Fruit fly (Drosophila melanogaster) whole organism, embryonic: Measurements from ENCODE around the gene CG10348.

Source experiments
- Atf3 ChIP-seq: fragments of 200-800 bp; sonication (Bioruptor generic); optimal IDR thresholded peaks from 3 replicates; lab custom pipeline; 2016; ENCODE audit warnings: missing biosample characterization, missing genetic modification characterization
- BEAF-32 ChIP-seq: fragments of 200-800 bp; sonication (Bioruptor generic); optimal IDR thresholded peaks from 3 replicates; lab custom pipeline; 2017; ENCODE audit warnings: missing biosample characterization, missing genetic modification characterization, mild to moderate bottlenecking, moderate library complexity, missing genetic modification reagents
- CG11696 ChIP-seq: fragments of 200-800 bp; sonication (Bioruptor generic); IDR thresholded peaks from 2 replicates; pipeline ENCODE4 v1.3.6; 2022; ENCODE audit warnings: missing biosample characterization, missing genetic modification characterization
- CG12236 ChIP-seq: fragments of 200-800 bp; sonication (Bioruptor generic); optimal IDR thresholded peaks from 2 replicates; lab custom pipeline; 2016; ENCODE audit warnings: missing biosample characterization, missing genetic modification characterization
- CG12391 ChIP-seq: fragments of 200-800 bp; sonication (Bioruptor generic); optimal IDR thresholded peaks from 3 replicates; lab custom pipeline; 2018; ENCODE audit warnings: missing biosample characterization, mild to moderate bottlenecking, missing genetic modification characterization, moderate library complexity
- CG12659 ChIP-seq: fragments of 200-800 bp; sonication (Bioruptor generic); optimal IDR thresholded peaks from 3 replicates; lab custom pipeline; 2017; ENCODE audit warnings: mild to moderate bottlenecking, missing biosample characterization, missing genetic modification reagents, missing genetic modification characterization
- CG12942 ChIP-seq: fragments of 200-800 bp; sonication (Bioruptor generic); optimal IDR thresholded peaks from 3 replicates; lab custom pipeline; 2016; ENCODE audit warnings: missing biosample characterization, missing genetic modification characterization
- CG13296 ChIP-seq: fragments of 200-800 bp; sonication (Bioruptor generic); optimal IDR thresholded peaks from 3 replicates; lab custom pipeline; 2018; ENCODE audit warnings: missing biosample characterization, mild to moderate bottlenecking, missing genetic modification characterization
- CG14014 ChIP-seq: fragments of 200-800 bp; sonication (Bioruptor generic); IDR thresholded peaks from 2 replicates; pipeline ENCODE4 v1.3.6; 2022; ENCODE audit warnings: missing biosample characterization, missing genetic modification characterization
- CG1602 ChIP-seq: fragments of 200-800 bp; sonication (Bioruptor generic); optimal IDR thresholded peaks from 3 replicates; lab custom pipeline; 2016; ENCODE audit warnings: missing biosample characterization, missing genetic modification characterization
- CG17385 ChIP-seq: fragments of 200-800 bp; sonication (Bioruptor generic); optimal IDR thresholded peaks from 3 replicates; lab custom pipeline; 2018; ENCODE audit warnings: missing biosample characterization, mild to moderate bottlenecking, missing genetic modification characterization
- CG17802 ChIP-seq: fragments of 200-800 bp; sonication (Bioruptor generic); optimal IDR thresholded peaks from 2 replicates; lab custom pipeline; 2018; ENCODE audit warnings: missing biosample characterization, mild to moderate bottlenecking, missing genetic modification characterization, moderate library complexity
- CG1792 ChIP-seq: fragments of 200-800 bp; sonication (Bioruptor generic); optimal IDR thresholded peaks from 2 replicates; lab custom pipeline; 2016; ENCODE audit warnings: missing biosample characterization, missing genetic modification characterization
- CG2678 ChIP-seq: fragments of 200-800 bp; sonication (Bioruptor generic); optimal IDR thresholded peaks from 3 replicates; lab custom pipeline; 2019; ENCODE audit warnings: missing biosample characterization, mild to moderate bottlenecking, missing genetic modification characterization, moderate library complexity
- CG2889 ChIP-seq: fragments of 200-800 bp; sonication (Bioruptor generic); IDR thresholded peaks from 3 replicates; pipeline ENCODE4 v1.3.6; 2022; ENCODE audit warnings: missing biosample characterization, missing genetic modification characterization
- CG3281 ChIP-seq: fragments of 200-800 bp; sonication (Bioruptor generic); optimal IDR thresholded peaks from 3 replicates; lab custom pipeline; 2017; ENCODE audit warnings: missing biosample characterization, mild to moderate bottlenecking, missing genetic modification characterization
- CG4617 ChIP-seq: fragments of 200-800 bp; sonication (Bioruptor generic); optimal IDR thresholded peaks from 3 replicates; lab custom pipeline; 2016; ENCODE audit warnings: missing biosample characterization, missing genetic modification characterization, borderline replicate concordance
- CG4730 ChIP-seq: fragments of 200-800 bp; sonication (Bioruptor generic); IDR thresholded peaks from 2 replicates; pipeline ENCODE4 v1.3.6; 2022; ENCODE audit warnings: missing biosample characterization, missing genetic modification characterization
- CG6175 ChIP-seq: fragments of 200-800 bp; sonication (Bioruptor generic); IDR thresholded peaks from 3 replicates; pipeline ENCODE4 v1.3.6; 2022; ENCODE audit warnings: missing biosample characterization, missing genetic modification characterization
- CG9797 ChIP-seq: fragments of 200-800 bp; sonication (Bioruptor generic); optimal IDR thresholded peaks from 3 replicates; lab custom pipeline; 2018; ENCODE audit warnings: missing biosample characterization, mild to moderate bottlenecking, missing genetic modification characterization
- CG9817 ChIP-seq: fragments of 200-800 bp; sonication (Bioruptor generic); optimal IDR thresholded peaks from 2 replicates; lab custom pipeline; 2018; ENCODE audit warnings: missing biosample characterization, mild to moderate bottlenecking, missing genetic modification characterization, moderate library complexity
- E2f1 ChIP-seq: fragments of 200-800 bp; sonication (Bioruptor generic); IDR thresholded peaks from 2 replicates; pipeline ENCODE4 v1.3.6; 2022; ENCODE audit warnings: missing biosample characterization, missing genetic modification characterization
- MESR4 ChIP-seq: fragments of 200-800 bp; sonication (Bioruptor generic); optimal IDR thresholded peaks from 2 replicates; lab custom pipeline; 2018; ENCODE audit warnings: missing biosample characterization, mild to moderate bottlenecking, missing genetic modification characterization, moderate library complexity
- Med ChIP-seq: fragments of 200-800 bp; sonication (Bioruptor generic); peaks from one replicate; lab custom pipeline; 2016; ENCODE audit warnings: missing biosample characterization, missing genetic modification characterization, mild to moderate bottlenecking, inconsistent platforms, moderate library complexity
- Meics ChIP-seq: fragments of 200-800 bp; sonication (Bioruptor generic); optimal IDR thresholded peaks from 2 replicates; lab custom pipeline; 2017; ENCODE audit warnings: missing biosample characterization, mild to moderate bottlenecking, missing genetic modification characterization
- Neu2 ChIP-seq: fragments of 200-800 bp; sonication (Bioruptor generic); optimal IDR thresholded peaks from 3 replicates; lab custom pipeline; 2016; ENCODE audit warnings: missing biosample characterization, missing genetic modification characterization, borderline replicate concordance
- Rfx ChIP-seq: fragments of 200-800 bp; sonication (Bioruptor generic); IDR thresholded peaks from 2 replicates; pipeline ENCODE4 v1.3.6; 2022; ENCODE audit warnings: missing biosample characterization, missing genetic modification characterization
- Six4 ChIP-seq: fragments of 200-800 bp; sonication (Bioruptor generic); optimal IDR thresholded peaks from 2 replicates; lab custom pipeline; 2016; ENCODE audit warnings: missing biosample characterization, missing genetic modification characterization
- Vsx1 ChIP-seq: fragments of 200-800 bp; sonication (Bioruptor generic); optimal IDR thresholded peaks from 2 replicates; lab custom pipeline; 2017; ENCODE audit warnings: missing biosample characterization, mild to moderate bottlenecking, missing genetic modification characterization, missing genetic modification reagents
- Xrp1 ChIP-seq: fragments of 200-800 bp; sonication (Bioruptor generic); IDR thresholded peaks from 2 replicates; pipeline ENCODE4 v1.3.6; 2022; ENCODE audit warnings: missing biosample characterization, missing genetic modification characterization
- YL-1 ChIP-seq: fragments of 200-800 bp; sonication (Bioruptor generic); optimal IDR thresholded peaks from 3 replicates; lab custom pipeline; 2017; ENCODE audit warnings: missing biosample characterization, mild to moderate bottlenecking, missing genetic modification characterization
- ab ChIP-seq: fragments of 200-800 bp; sonication (Bioruptor generic); optimal IDR thresholded peaks from 2 replicates; lab custom pipeline; 2016; ENCODE audit warnings: missing biosample characterization, missing genetic modification characterization
- az2 ChIP-seq: fragments of 200-800 bp; sonication (Bioruptor generic); optimal IDR thresholded peaks from 3 replicates; lab custom pipeline; 2016; ENCODE audit warnings: missing biosample characterization, missing genetic modification characterization
- cato ChIP-seq: fragments of 200-800 bp; sonication (Bioruptor generic); optimal IDR thresholded peaks from 2 replicates; lab custom pipeline; 2016; ENCODE audit warnings: missing biosample characterization, missing genetic modification characterization, borderline replicate concordance
- chinmo ChIP-seq: fragments of 200-800 bp; sonication (Bioruptor generic); IDR thresholded peaks from 4 replicates; pipeline ENCODE4 v1.3.6; 2022; ENCODE audit warnings: missing biosample characterization, missing genetic modification characterization; ENCODE audit not compliant: partially characterized antibody
- crp ChIP-seq, 2 experiments: fragments of 200-800 bp; sonication (Bioruptor generic); optimal IDR thresholded peaks; 2 replicates in 1 of 2; 3 replicates in 1 of 2; lab custom pipeline; 2017; ENCODE audit warnings: missing biosample characterization in 2 of 2, missing genetic modification characterization in 2 of 2, mild to moderate bottlenecking in 1 of 2, moderate library complexity in 1 of 2
- disco-r ChIP-seq: fragments of 200-800 bp; sonication (Bioruptor generic); optimal IDR thresholded peaks from 2 replicates; lab custom pipeline; 2016; ENCODE audit warnings: missing biosample characterization, missing genetic modification characterization
- dysf ChIP-seq: fragments of 200-800 bp; sonication (Bioruptor generic); IDR thresholded peaks from 3 replicates; pipeline ENCODE4 v1.3.6; 2022; ENCODE audit warnings: missing biosample characterization, missing genetic modification characterization
- ems ChIP-seq: fragments of 200-800 bp; sonication (Bioruptor generic); optimal IDR thresholded peaks from 3 replicates; lab custom pipeline; 2016; ENCODE audit warnings: missing biosample characterization, missing genetic modification characterization
- exex ChIP-seq: fragments of 200-800 bp; sonication (Bioruptor generic); optimal IDR thresholded peaks from 4 replicates; lab custom pipeline; 2018; ENCODE audit warnings: missing biosample characterization, mild to moderate bottlenecking, missing genetic modification characterization, moderate library complexity
- kah ChIP-seq: fragments of 200-800 bp; sonication (Bioruptor generic); optimal IDR thresholded peaks from 2 replicates; lab custom pipeline; 2018; ENCODE audit warnings: missing biosample characterization, mild to moderate bottlenecking, missing genetic modification characterization
- lilli ChIP-seq: fragments of 200-800 bp; sonication (Bioruptor generic); optimal IDR thresholded peaks from 3 replicates; lab custom pipeline; 2016; ENCODE audit warnings: missing biosample characterization, missing genetic modification characterization
- mam ChIP-seq: fragments of 200-800 bp; sonication (Bioruptor generic); optimal IDR thresholded peaks from 3 replicates; lab custom pipeline; 2016; ENCODE audit warnings: missing biosample characterization, missing genetic modification characterization
- nmo ChIP-seq: fragments of 200-800 bp; sonication (Bioruptor generic); optimal IDR thresholded peaks from 2 replicates; lab custom pipeline; 2018; ENCODE audit warnings: missing biosample characterization, mild to moderate bottlenecking, missing genetic modification characterization, moderate library complexity
- otp ChIP-seq: fragments of 200-800 bp; sonication (Bioruptor generic); IDR thresholded peaks from 3 replicates; pipeline ENCODE4, ENCODE4 v1.3.6; 2022; ENCODE audit warnings: missing biosample characterization, missing genetic modification characterization
- pum ChIP-seq: fragments of 200-800 bp; sonication (Bioruptor generic); optimal IDR thresholded peaks from 2 replicates; lab custom pipeline; 2016; ENCODE audit warnings: missing biosample characterization, missing genetic modification characterization
- sc ChIP-seq, 3 experiments: fragments of >200 bp in 2 of 3; fragments of 200-800 bp in 1 of 3; sonication (Bioruptor generic) in 1 of 3; optimal IDR thresholded peaks; 2 replicates in 2 of 3; 3 replicates in 1 of 3; lab custom pipeline; 2017; ENCODE audit warnings: mild to moderate bottlenecking in 1 of 3, missing biosample characterization in 1 of 3, missing genetic modification characterization in 1 of 3, missing genetic modification reagents in 1 of 3
- scrt ChIP-seq: fragments of 200-800 bp; sonication (Bioruptor generic); optimal IDR thresholded peaks from 2 replicates; lab custom pipeline; 2018; ENCODE audit warnings: missing biosample characterization, mild to moderate bottlenecking, missing genetic modification characterization, moderate library complexity
- sqz ChIP-seq: fragments of 200-800 bp; sonication (Bioruptor generic); optimal IDR thresholded peaks from 3 replicates; lab custom pipeline; 2018; ENCODE audit warnings: missing biosample characterization, mild to moderate bottlenecking, missing genetic modification characterization
- tx ChIP-seq: fragments of 200-800 bp; sonication (Bioruptor generic); optimal IDR thresholded peaks from 2 replicates; lab custom pipeline; 2016; ENCODE audit warnings: missing biosample characterization, missing genetic modification characterization
- zf30C ChIP-seq: fragments of 200-800 bp; sonication (Bioruptor generic); optimal IDR thresholded peaks from 3 replicates; lab custom pipeline; 2018; ENCODE audit warnings: missing biosample characterization, mild to moderate bottlenecking, missing genetic modification characterization

Gene CG10348

DNA sequence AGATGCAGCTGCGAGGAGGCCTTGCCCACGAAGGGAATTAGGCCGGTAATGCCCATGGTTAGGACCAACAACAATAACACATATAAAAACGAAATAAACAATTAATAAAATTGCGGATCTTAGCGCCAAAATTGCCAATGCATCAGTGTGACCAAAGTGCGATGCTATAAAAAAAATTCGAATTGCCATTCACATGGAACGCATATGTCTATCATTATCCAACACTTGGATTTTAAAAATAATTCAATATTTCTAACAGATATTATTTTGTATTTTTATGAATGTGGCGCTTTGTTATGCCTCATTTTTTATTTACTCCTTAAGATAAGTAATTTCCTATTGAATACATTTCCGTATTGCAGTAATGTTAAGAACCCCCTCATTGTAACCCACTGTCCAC lies 50.4 kb downstream of the CG10348 start, which contains the start of gene tos (continued):
- TF ChIP-seq BEAF-32 (GFP tag; lab: Kevin White, UChicago) (peak; percentile 23), Vsx1 (GFP tag; lab: Kevin White, UChicago) (no peak), pum (no peak), disco-r (GFP tag; lab: Kevin White, UChicago) (no peak), CG4730 (GFP tag; lab: Robert Waterston, UW) (no peak), CG3281 (no peak), YL-1 (GFP tag; lab: Kevin White, UChicago) (peak; percentile 49), exex (tag; lab: Kevin White, UChicago) (no peak), CG17802 (tag; lab: Kevin White, UChicago) (no peak), ems (GFP tag; lab: Kevin White, UChicago) (no peak), MESR4 (peak; percentile 21), Atf3 (no peak), CG9817 (tag; lab: Kevin White, UChicago) (no peak), CG12659 (peak; percentile 43), CG17385 (GFP tag; lab: Kevin White, UChicago) (peak; percentile 57), Med (GFP tag; lab: Kevin White, UChicago) (peak; percentile 55), CG6175 (GFP tag; lab: Robert Waterston, UW) (no peak), CG1602 (GFP tag; lab: Kevin White, UChicago) (no peak), CG2889 (GFP tag; lab: Robert Waterston, UW) (no peak), lilli (GFP tag; lab: Kevin White, UChicago) (peak; percentile 18), CG13296 (GFP tag; lab: Kevin White, UChicago) (no peak), tx (GFP tag; lab: Kevin White, UChicago) (no peak), az2 (GFP tag; lab: Kevin White, UChicago) (no peak), E2f1 (GFP tag; lab: Robert Waterston, UW) (peak; percentile 23; the same call in 1 of the 2 replicates), CG1792 (GFP tag; lab: Kevin White, UChicago) (no peak), CG11696 (GFP tag; lab: Robert Waterston, UW) (no peak), Xrp1 (GFP tag; lab: Robert Waterston, UW) (no peak), CG2678 (tag; lab: Kevin White, UChicago) (no peak), sqz (GFP tag; lab: Kevin White, UChicago) (peak; percentile 77), CG12942 (GFP tag; lab: Kevin White, UChicago) (no peak), ab (GFP tag; lab: Kevin White, UChicago) (no peak), sc (optimal IDR thresholded peaks at IDR 0.05; lab: Kevin White, UChicago) (no peak), sc (GFP tag; optimal IDR thresholded peaks at IDR 0.05; lab: Kevin White, UChicago) (no peak), mam (no peak), cato (GFP tag; lab: Kevin White, UChicago) (no peak), scrt (GFP tag; lab: Kevin White, UChicago) (no peak), Meics (no peak), CG9797 (peak; percentile 60), Six4 (GFP tag; lab: Kevin White, UChicago) (no peak), zf30C (GFP tag; lab: Kevin White, UChicago) (no peak), CG4617 (GFP tag; lab: Kevin White, UChicago) (peak; percentile 53), Neu2 (GFP tag; lab: Kevin White, UChicago) (no peak), CG12391 (tag; lab: Kevin White, UChicago) (no peak), dysf (GFP tag; lab: Robert Waterston, UW) (no peak), chinmo (no peak), nmo (GFP tag; lab: Kevin White, UChicago) (peak; percentile 24), crp (GFP tag; optimal IDR thresholded peaks at IDR 0.05; lab: Kevin White, UChicago) (peak in 1 of 2 experiments; percentile 78), Rfx (0 out of 2 replicates have a peak, but pooled peaks have one; percentile 29), CG14014 (no peak), otp (no peak), CG12236 (no peak), kah (GFP tag; lab: Kevin White, UChicago) (no peak)
